Worm (Caenorhabditis elegans): ENCODE results near the gene srd-21.
A peak's percentile ranks its signal among the peaks of the same experiment; 100 is the strongest.

The srd-21 gene

ce11 chrV:16629600-16629999, at the start of gene srd-21:
srd-21 (plus strand) TSS chrV:16629900.
- no peak for TF ChIP-seq nhr-19 (GFP tag; conservative IDR thresholded peaks at IDR 0.05)
- TF ChIP-seq aha-1 (tag; optimal IDR thresholded peaks at IDR 0.05): no peak
- no peak for TF ChIP-seq ztf-4 (tag; optimal IDR thresholded peaks at IDR 0.05)
- TF ChIP-seq swsn-7 (tag; optimal IDR thresholded peaks at IDR 0.05): no peak
- TF ChIP-seq dsc-1 (tag; optimal IDR thresholded peaks at IDR 0.05): no peak
- TF ChIP-seq nhr-237 (tag; optimal IDR thresholded peaks at IDR 0.05): no peak
- no peak for TF ChIP-seq hlh-4 (tag; optimal IDR thresholded peaks at IDR 0.05)

- TF ChIP-seq lin-15B (tag; optimal IDR thresholded peaks at IDR 0.05) (no peak), ceh-90 (tag; optimal IDR thresholded peaks at IDR 0.05) (no peak), nhr-71 (tag; optimal IDR thresholded peaks at IDR 0.05) (no peak), nhr-47 (tag; optimal IDR thresholded peaks at IDR 0.05) (no peak), lsy-2 (tag; optimal IDR thresholded peaks at IDR 0.05) (no peak), unc-98 (GFP tag; IDR thresholded peaks at IDR 0.05) (no peak), ces-1 (GFP tag; optimal IDR thresholded peaks at IDR 0.05) (no peak), sup-37 (GFP tag; optimal IDR thresholded peaks at IDR 0.05) (no peak), snu-23 (GFP tag; optimal IDR thresholded peaks at IDR 0.05) (no peak), lir-3 (tag; optimal IDR thresholded peaks at IDR 0.05; ENCODE audit: poor library complexity) (no peak), ceh-63 (GFP tag; optimal IDR thresholded peaks at IDR 0.05) (no peak), efl-3 (GFP tag; optimal IDR thresholded peaks at IDR 0.05) (no peak), sox-4 (tag; optimal IDR thresholded peaks at IDR 0.05) (no peak), hlh-4 (tag; optimal IDR thresholded peaks at IDR 0.05) (no peak), hpl-2 (GFP tag; optimal IDR thresholded peaks at IDR 0.05) (no peak), nhr-12 (tag; optimal IDR thresholded peaks at IDR 0.05) (no peak)
Measured at ce11 chrV:16580424-16580823, 49.3 kb upstream of the srd-21 start, which contains the start of gene nhr-271. nhr-271 (minus strand) TSS chrV:16580524.

ce11 chrV:16581061-16581460, 48.6 kb upstream of the srd-21 start:
- no peak for TF ChIP-seq blmp-1 (tag; optimal IDR thresholded peaks at IDR 0.05)
- TF ChIP-seq efl-1 (optimal IDR thresholded peaks at IDR 0.05): no peak
- peak in 1 of 2 experiments; percentile 93 for TF ChIP-seq efl-1 (GFP tag; optimal IDR thresholded peaks at IDR 0.05 in 1 of 2)

ce11 chrV:16582973-16583372, 46.7 kb upstream of the srd-21 start, which contains the start of gene str-150:
str-150 (plus strand) TSS chrV:16583273.
- TF ChIP-seq ces-1 (GFP tag; optimal IDR thresholded peaks at IDR 0.05) (no peak), efl-1 (optimal IDR thresholded peaks at IDR 0.05) (no peak), efl-1 (GFP tag; optimal IDR thresholded peaks at IDR 0.05 in 1 of 2) (no peak), nhr-71 (tag; optimal IDR thresholded peaks at IDR 0.05) (no peak), irx-1 (tag; optimal IDR thresholded peaks at IDR 0.05) (no peak), nhr-47 (tag; optimal IDR thresholded peaks at IDR 0.05) (no peak)

- TF ChIP-seq C16A3.4 (tag; optimal IDR thresholded peaks at IDR 0.05): no peak
- TF ChIP-seq ces-1 (GFP tag; optimal IDR thresholded peaks at IDR 0.05): no peak
- TF ChIP-seq fkh-4 (tag; optimal IDR thresholded peaks at IDR 0.05; ENCODE audit: borderline replicate concordance): no peak
- TF ChIP-seq alr-1 (tag; optimal IDR thresholded peaks at IDR 0.05; ENCODE audit: borderline replicate concordance): no peak
- TF ChIP-seq C04F5.9 (tag; optimal IDR thresholded peaks at IDR 0.05): no peak
- TF ChIP-seq Y116A8C.19 (tag; optimal IDR thresholded peaks at IDR 0.05; ENCODE audit: borderline replicate concordance): no peak
- no peak for TF ChIP-seq nhr-11 (tag; optimal IDR thresholded peaks at IDR 0.05)
- no peak for TF ChIP-seq unc-86 (tag; optimal IDR thresholded peaks at IDR 0.05)
Measured at ce11 chrV:16588428-16588827, 41.3 kb upstream of the srd-21 start, which contains the start of gene srw-73. srw-73 (minus strand) TSS chrV:16588528.

ce11 chrV:16589488-16589887, 40.2 kb upstream of the srd-21 start:
- TF ChIP-seq efl-1 (optimal IDR thresholded peaks at IDR 0.05): no peak
- peak in 1 of 2 experiments; percentile 58 for TF ChIP-seq efl-1 (GFP tag; optimal IDR thresholded peaks at IDR 0.05 in 1 of 2)
- no peak for TF ChIP-seq dpl-1 (GFP tag; optimal IDR thresholded peaks at IDR 0.05)
- TF ChIP-seq snpc-4 (tag; optimal IDR thresholded peaks at IDR 0.05): peak; percentile 6

All from whole organism, L1 larva.